Fruit fly (Drosophila melanogaster): Measurements from ENCODE around the gene CG5104.
A peak's percentile ranks its signal among the peaks of the same experiment; 100 is the strongest.

The CG5104 gene

DNA sequence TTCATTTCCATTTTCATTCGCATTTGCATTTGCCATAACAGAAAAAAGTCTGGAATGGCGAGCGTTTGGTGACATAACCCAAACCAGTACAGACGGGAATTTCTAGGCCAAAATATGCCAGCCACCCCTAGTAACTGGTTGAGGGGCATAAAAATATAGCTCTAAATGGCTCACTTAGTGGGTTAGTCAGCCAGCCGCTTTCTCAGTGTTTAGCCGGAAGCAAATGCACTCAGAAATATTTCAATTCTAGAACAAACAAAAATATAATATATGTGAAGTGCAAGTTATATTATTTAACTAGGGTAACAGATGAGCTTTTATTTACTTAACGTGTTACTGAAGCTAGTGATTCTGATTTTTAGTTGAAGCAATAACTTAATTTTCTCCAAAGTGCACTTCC is 16.1 kb downstream of the CG5104 start:
- TF ChIP-seq tai (GFP tag; optimal IDR thresholded peaks at IDR 0.05) (no peak), Hnf4 (GFP tag; optimal IDR thresholded peaks at IDR 0.05) (no peak), jim (GFP tag; optimal IDR thresholded peaks at IDR 0.05) (no peak), sage (GFP tag; optimal IDR thresholded peaks at IDR 0.05) (no peak), h (GFP tag; optimal IDR thresholded peaks at IDR 0.05) (no peak), psq (GFP tag; optimal IDR thresholded peaks at IDR 0.05) (no peak), Abd-B (GFP tag; optimal IDR thresholded peaks at IDR 0.05) (no peak), foxo (GFP tag; optimal IDR thresholded peaks at IDR 0.05) (no peak), brk (GFP tag; optimal IDR thresholded peaks at IDR 0.05) (no peak), pan (optimal IDR thresholded peaks at IDR 0.05) (no peak), Dfd (GFP tag; optimal IDR thresholded peaks at IDR 0.05) (no peak), CrebA (GFP tag; optimal IDR thresholded peaks at IDR 0.05; ENCODE audit: borderline replicate concordance) (no peak), sv (GFP tag; optimal IDR thresholded peaks at IDR 0.05) (no peak), br (GFP tag; optimal IDR thresholded peaks at IDR 0.05) (no peak), HLH106 (tag; optimal IDR thresholded peaks at IDR 0.05) (no peak), Sp1 (GFP tag; optimal IDR thresholded peaks at IDR 0.05) (no peak), dmrt93B (GFP tag; optimal IDR thresholded peaks at IDR 0.05) (no peak), Jra (GFP tag; optimal IDR thresholded peaks at IDR 0.05) (no peak), N (GFP tag; optimal IDR thresholded peaks at IDR 0.05) (no peak), ey (GFP tag; optimal IDR thresholded peaks at IDR 0.05) (no peak)

- TF ChIP-seq Hnf4 (GFP tag; optimal IDR thresholded peaks at IDR 0.05) (no peak), br (GFP tag; optimal IDR thresholded peaks at IDR 0.05) (no peak), Jra (GFP tag; optimal IDR thresholded peaks at IDR 0.05) (no peak), Dfd (GFP tag; optimal IDR thresholded peaks at IDR 0.05) (no peak)
Observed at dm6 chr3L:20537655-20538300, 17.0 kb downstream of the CG5104 start.

DNA sequence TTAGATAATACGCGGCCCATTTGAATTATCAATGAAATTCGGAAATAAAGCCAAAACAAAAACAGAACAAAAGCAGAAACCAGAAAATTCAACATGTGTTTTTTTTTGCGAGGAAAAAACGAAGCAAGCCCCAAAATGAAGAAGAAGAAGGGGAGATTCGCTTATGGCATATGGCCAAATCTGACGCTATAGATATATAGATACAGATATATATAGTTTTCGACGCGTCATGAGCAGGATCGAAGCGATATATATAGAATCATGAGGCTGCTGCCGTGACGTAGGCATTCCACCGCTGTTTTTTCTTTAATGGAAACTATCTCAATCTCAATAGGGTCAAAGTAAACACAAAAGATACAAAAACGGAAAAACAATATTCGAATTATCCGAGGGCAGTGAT is 17.6 kb downstream of the CG5104 start:
- TF ChIP-seq Vsx2 (GFP tag; optimal IDR thresholded peaks at IDR 0.05; ENCODE audit: partially characterized antibody) = no peak
- no peak for TF ChIP-seq dmrt93B (GFP tag; optimal IDR thresholded peaks at IDR 0.05)
- TF ChIP-seq dl (GFP tag; optimal IDR thresholded peaks at IDR 0.05; ENCODE audit: insufficient read depth in 1 of 2, partially characterized antibody in 2 of 2) = no peak
- no peak for TF ChIP-seq h (GFP tag; optimal IDR thresholded peaks at IDR 0.05)
- no peak for TF ChIP-seq ey (GFP tag; optimal IDR thresholded peaks at IDR 0.05)
- no peak for TF ChIP-seq brk (GFP tag; optimal IDR thresholded peaks at IDR 0.05)
- no peak for TF ChIP-seq Mio (GFP tag; optimal IDR thresholded peaks at IDR 0.05)
- TF ChIP-seq sage (GFP tag; optimal IDR thresholded peaks at IDR 0.05) = no peak
- no peak for TF ChIP-seq Abd-B (GFP tag; optimal IDR thresholded peaks at IDR 0.05)
- TF ChIP-seq Myc (optimal IDR thresholded peaks at IDR 0.05) = no peak
- no peak for TF ChIP-seq Dif (GFP tag; optimal IDR thresholded peaks at IDR 0.05; ENCODE audit: partially characterized antibody)
- TF ChIP-seq fru (GFP tag; optimal IDR thresholded peaks at IDR 0.05) = no peak
- TF ChIP-seq Hr83 (GFP tag; optimal IDR thresholded peaks at IDR 0.05; ENCODE audit: poor library complexity, severe bottlenecking) = no peak
- TF ChIP-seq Rel (GFP tag; optimal IDR thresholded peaks at IDR 0.05) = no peak
- no peak for TF ChIP-seq Rel (tag; optimal IDR thresholded peaks at IDR 0.05)
- TF ChIP-seq Hnf4 (GFP tag; optimal IDR thresholded peaks at IDR 0.05) = no peak
- no peak for TF ChIP-seq psq (GFP tag; optimal IDR thresholded peaks at IDR 0.05)
- no peak for TF ChIP-seq Dfd (GFP tag; optimal IDR thresholded peaks at IDR 0.05)

- TF ChIP-seq h (GFP tag; optimal IDR thresholded peaks at IDR 0.05) = peak; percentile 1
- peak; percentile 2 for TF ChIP-seq ey (GFP tag; optimal IDR thresholded peaks at IDR 0.05)
- no peak for TF ChIP-seq Vsx2 (GFP tag; optimal IDR thresholded peaks at IDR 0.05; ENCODE audit: partially characterized antibody)
Observed at dm6 chr3L:20539116-20539990, 18.5 kb downstream of the CG5104 start.
